Worm (Caenorhabditis elegans) whole organism, early embryonic: ENCODE data around the gene F55G1.6.

Experiments used
- F13C5.2 ChIP-seq: sonication (generic microtip); optimal IDR thresholded peaks from 2 replicates; lab custom pipeline; 2017; ENCODE audit warnings: mild to moderate bottlenecking, missing genetic modification characterization, inconsistent platforms, missing compliant biosample characterization
- ama-1 ChIP-seq: fragments of 150-350 bp; optimal IDR thresholded peaks from 2 replicates; lab custom pipeline; 2014
- tbx-37 ChIP-seq: fragments of 200-800 bp; sonication (Bioruptor generic); conservative IDR thresholded peaks from 2 replicates; pipeline ENCODE4 v1.3.6; 2022; ENCODE audit warnings: missing genetic modification reagents, missing genetic modification characterization, missing compliant biosample characterization

ce11 chrIV:7473159-7473649, at the start of gene F55G1.6, which contains the start of gene plk-3:
- TF ChIP-seq tbx-37 (GFP tag; lab: Robert Waterston, UW) (no peak), F13C5.2 (tag; lab: Kevin White, UChicago) (no peak), ama-1 (lab: Kevin White, UChicago) (no peak)
